Fruit fly (Drosophila melanogaster) whole organism, adult: ENCODE results near the gene CG5381.

Experiments used
- CG11617 ChIP-seq: fragments of 200-800 bp; sonication (Bioruptor generic); optimal IDR thresholded peaks from 2 replicates; lab custom pipeline; 2017; ENCODE audit warnings: mild to moderate bottlenecking, missing biosample characterization, missing genetic modification reagents, missing genetic modification characterization
- CG1620 ChIP-seq: fragments of 200-800 bp; sonication (Bioruptor generic); optimal IDR thresholded peaks from 2 replicates; lab custom pipeline; 2016; ENCODE audit warnings: missing biosample characterization, missing genetic modification characterization
- CG5204 ChIP-seq: fragments of 200-800 bp; sonication (Bioruptor generic); optimal IDR thresholded peaks from 2 replicates; lab custom pipeline; 2016; ENCODE audit warnings: missing biosample characterization, missing genetic modification characterization
- CG7101 ChIP-seq: fragments of 200-800 bp; sonication (Bioruptor generic); optimal IDR thresholded peaks from 2 replicates; lab custom pipeline; 2018; ENCODE audit warnings: missing biosample characterization, mild to moderate bottlenecking, missing genetic modification characterization, moderate library complexity
- Hr96 ChIP-seq: fragments of 200-800 bp; sonication (Bioruptor generic); optimal IDR thresholded peaks from 2 replicates; lab custom pipeline; 2016; ENCODE audit warnings: missing biosample characterization, missing genetic modification characterization
- Mnt ChIP-seq: fragments of 200-800 bp; sonication (Bioruptor generic); optimal IDR thresholded peaks from 2 replicates; lab custom pipeline; 2016; ENCODE audit warnings: missing biosample characterization, mild to moderate bottlenecking, missing genetic modification characterization
- cnc ChIP-seq, 2 experiments: fragments of >200 bp; optimal IDR thresholded peaks; 2 replicates each; lab custom pipeline; 2017
- kay ChIP-seq: fragments of 200-800 bp; sonication (Bioruptor generic); peaks from one replicate; lab custom pipeline; 2016; ENCODE audit warnings: missing biosample characterization, missing genetic modification characterization, borderline replicate concordance
- ovo ChIP-seq: fragments of 200-800 bp; sonication (Bioruptor generic); optimal IDR thresholded peaks from 2 replicates; lab custom pipeline; 2016; ENCODE audit warnings: missing biosample characterization, missing genetic modification characterization

DNA sequence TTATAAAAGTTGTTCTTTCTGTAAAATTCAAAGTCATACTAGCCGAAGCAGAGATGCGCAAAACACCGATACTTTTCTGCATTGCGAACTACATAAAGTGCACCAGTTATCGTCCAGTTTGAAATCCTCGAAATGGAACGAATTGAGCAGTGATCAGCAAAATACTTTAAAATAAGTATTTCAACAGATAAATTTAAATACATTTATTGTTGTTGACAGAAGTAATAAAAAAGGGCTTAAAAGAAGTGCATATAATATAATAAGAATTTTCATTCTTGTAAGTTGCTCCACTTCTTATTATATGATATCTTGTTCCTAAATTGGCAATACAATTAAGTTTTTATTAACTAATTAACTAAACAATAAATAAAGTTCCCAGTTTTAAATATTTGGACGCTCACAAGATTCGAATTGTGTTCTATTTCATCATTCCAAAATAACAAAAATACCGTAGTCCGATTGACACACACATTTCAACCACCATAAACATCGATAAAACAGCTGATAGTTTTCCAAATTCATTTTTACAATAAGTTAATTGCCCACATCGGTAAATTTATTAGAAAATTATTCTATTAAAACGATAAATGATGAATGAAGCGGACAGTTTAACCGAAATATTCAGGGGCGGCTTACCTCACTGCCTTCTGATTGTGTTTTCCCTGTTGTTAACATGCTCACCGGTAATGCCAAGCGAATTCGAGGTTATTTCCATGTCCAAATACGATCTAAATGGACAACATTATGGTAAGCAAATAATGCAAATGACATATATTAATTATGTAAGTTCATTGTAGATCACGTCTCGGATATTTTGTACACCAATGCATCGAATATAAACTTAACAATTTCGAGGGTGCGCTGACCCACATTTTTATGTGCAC lies 8.3 kb downstream of the CG5381 start, which contains the start of the genes Usp14 and CG4972:
- TF ChIP-seq Mnt (no peak), kay (GFP tag; lab: Kevin White, UChicago) (peak; percentile 74), CG1620 (GFP tag; lab: Kevin White, UChicago) (peak; percentile 37), ovo (GFP tag; lab: Kevin White, UChicago) (no peak), CG7101 (tag; lab: Kevin White, UChicago) (no peak), CG5204 (GFP tag; lab: Kevin White, UChicago) (no peak), cnc (optimal IDR thresholded peaks at IDR 0.05; lab: Kevin White, UChicago) (no peak), Hr96 (GFP tag; lab: Kevin White, UChicago) (no peak), CG11617 (peak; percentile 19)
